Worm (Caenorhabditis elegans) whole organism, late embryonic: ENCODE measurements around the gene srbc-23.

Source experiments
- K02D7.2 ChIP-seq: sonication (generic microtip); optimal IDR thresholded peaks from 2 replicates; lab custom pipeline; 2017; ENCODE audit warnings: mild to moderate bottlenecking, missing genetic modification characterization, missing compliant biosample characterization
- K09A11.1 ChIP-seq: sonication (generic microtip); optimal IDR thresholded peaks from 2 replicates; lab custom pipeline; 2017; ENCODE audit warnings: antibody characterized with exemption, mild to moderate bottlenecking, missing genetic modification characterization, missing compliant biosample characterization; ENCODE audit not compliant: insufficient read depth
- Y22D7AL.16 ChIP-seq: sonication (generic microtip); optimal IDR thresholded peaks from 2 replicates; lab custom pipeline; 2016; ENCODE audit warnings: missing genetic modification characterization, missing compliant biosample characterization
- ahr-1 ChIP-seq: sonication (generic microtip); optimal IDR thresholded peaks from 2 replicates; lab custom pipeline; 2016; ENCODE audit warnings: missing genetic modification characterization, missing compliant biosample characterization
- ceh-14 ChIP-seq: sonication (generic microtip); optimal IDR thresholded peaks from 2 replicates; lab custom pipeline; 2016; ENCODE audit warnings: missing genotype, missing genetic modification characterization, missing compliant biosample characterization
- ceh-19 ChIP-seq: fragments of 200-800 bp; sonication (Bioruptor generic); optimal IDR thresholded peaks from 2 replicates; lab custom pipeline; 2018; ENCODE audit warnings: mild to moderate bottlenecking, missing genetic modification characterization, missing compliant biosample characterization
- ceh-2 ChIP-seq: sonication (generic microtip); optimal IDR thresholded peaks from 2 replicates; lab custom pipeline; 2016; ENCODE audit warnings: missing genotype, missing genetic modification characterization, missing compliant biosample characterization
- ceh-22 ChIP-seq: sonication (generic microtip); optimal IDR thresholded peaks from 2 replicates; lab custom pipeline; 2017; ENCODE audit warnings: missing biosample characterization, missing genetic modification characterization
- ceh-24 ChIP-seq: sonication (generic microtip); optimal IDR thresholded peaks from 2 replicates; lab custom pipeline; 2016; ENCODE audit warnings: mild to moderate bottlenecking, missing genetic modification characterization, missing compliant biosample characterization
- ceh-30 ChIP-seq: fragments of 150-350 bp; optimal IDR thresholded peaks from 2 replicates; lab custom pipeline; 2014; ENCODE audit warnings: missing biosample characterization, missing genetic modification characterization
- ceh-31 ChIP-seq: sonication (generic microtip); optimal IDR thresholded peaks from 2 replicates; lab custom pipeline; 2016; ENCODE audit warnings: missing genetic modification characterization, missing compliant biosample characterization
- ceh-34 ChIP-seq: sonication (generic microtip); optimal IDR thresholded peaks from 2 replicates; lab custom pipeline; 2016; ENCODE audit warnings: mild to moderate bottlenecking, missing genetic modification characterization, missing compliant biosample characterization
- ceh-45 ChIP-seq: fragments of 200-800 bp; sonication (Bioruptor generic); IDR thresholded peaks from 2 replicates; pipeline ENCODE4 v1.3.6; 2022; ENCODE audit warnings: missing genetic modification reagents, missing genetic modification characterization, missing compliant biosample characterization
- ceh-48 ChIP-seq: sonication (generic microtip); optimal IDR thresholded peaks from 2 replicates; lab custom pipeline; 2016; ENCODE audit warnings: missing genetic modification characterization, inconsistent platforms, missing compliant biosample characterization
- ceh-6 ChIP-seq: fragments of 200-800 bp; sonication (Bioruptor generic); optimal IDR thresholded peaks from 2 replicates; lab custom pipeline; 2018; ENCODE audit warnings: mild to moderate bottlenecking, missing genetic modification characterization, missing compliant biosample characterization
- che-1 ChIP-seq: sonication (generic microtip); optimal IDR thresholded peaks from 2 replicates; lab custom pipeline; 2016; ENCODE audit warnings: mild to moderate bottlenecking, missing genetic modification characterization, missing compliant biosample characterization
- dmd-4 ChIP-seq: sonication (generic microtip); optimal IDR thresholded peaks from 2 replicates; lab custom pipeline; 2016; ENCODE audit warnings: borderline replicate concordance, missing genetic modification characterization, missing compliant biosample characterization
- dve-1 ChIP-seq: sonication (generic microtip); optimal IDR thresholded peaks from 2 replicates; lab custom pipeline; 2017; ENCODE audit warnings: antibody characterized with exemption, mild to moderate bottlenecking, missing genetic modification characterization, missing compliant biosample characterization
- elt-2 ChIP-seq: sonication (generic microtip); optimal IDR thresholded peaks from 2 replicates; lab custom pipeline; 2016; ENCODE audit warnings: missing genetic modification reagents, missing genetic modification characterization, missing compliant biosample characterization
- elt-4 ChIP-seq: sonication (generic microtip); optimal IDR thresholded peaks from 2 replicates; lab custom pipeline; 2016; ENCODE audit warnings: missing genetic modification characterization, missing compliant biosample characterization
- ets-4 ChIP-seq: sonication (generic microtip); optimal IDR thresholded peaks from 2 replicates; lab custom pipeline; 2016; ENCODE audit warnings: missing genetic modification characterization, missing compliant biosample characterization
- eyg-1 ChIP-seq: sonication (generic microtip); optimal IDR thresholded peaks from 2 replicates; lab custom pipeline; 2016; ENCODE audit warnings: missing genotype, missing genetic modification characterization, missing compliant biosample characterization
- fax-1 ChIP-seq: sonication (generic microtip); optimal IDR thresholded peaks from 2 replicates; lab custom pipeline; 2016; ENCODE audit warnings: missing genotype, missing genetic modification characterization, missing compliant biosample characterization
- fkh-10 ChIP-seq: fragments of 150-350 bp; optimal IDR thresholded peaks from 2 replicates; lab custom pipeline; 2014; ENCODE audit warnings: missing biosample characterization, missing genetic modification reagents, missing genetic modification characterization
- gmeb-2 ChIP-seq: sonication (generic microtip); optimal IDR thresholded peaks from 2 replicates; lab custom pipeline; 2016; ENCODE audit warnings: missing genetic modification characterization, inconsistent platforms, missing compliant biosample characterization
- hlh-13 ChIP-seq: fragments of 200-800 bp; sonication (Bioruptor generic); optimal IDR thresholded peaks from 2 replicates; lab custom pipeline; 2018; ENCODE audit warnings: mild to moderate bottlenecking, missing genetic modification characterization, missing compliant biosample characterization
- hlh-15 ChIP-seq: sonication (generic microtip); optimal IDR thresholded peaks from 2 replicates; lab custom pipeline; 2016; ENCODE audit warnings: missing genetic modification characterization, missing compliant biosample characterization
- hlh-6 ChIP-seq: sonication (generic microtip); optimal IDR thresholded peaks from 2 replicates; lab custom pipeline; 2016; ENCODE audit warnings: missing genotype, missing genetic modification characterization, missing compliant biosample characterization
- hlh-8 ChIP-seq: sonication (generic microtip); optimal IDR thresholded peaks from 2 replicates; lab custom pipeline; 2016; ENCODE audit warnings: missing genotype, missing genetic modification characterization, missing compliant biosample characterization
- lim-6 ChIP-seq: sonication (generic microtip); optimal IDR thresholded peaks from 2 replicates; lab custom pipeline; 2016; ENCODE audit warnings: missing genetic modification characterization, missing compliant biosample characterization
- lin-11 ChIP-seq: fragments of 200-800 bp; sonication (Bioruptor generic); optimal IDR thresholded peaks from 2 replicates; lab custom pipeline; 2018; ENCODE audit warnings: mild to moderate bottlenecking, missing genetic modification characterization, missing compliant biosample characterization
- mec-3 ChIP-seq: sonication (generic microtip); optimal IDR thresholded peaks from 2 replicates; lab custom pipeline; 2016; ENCODE audit warnings: borderline replicate concordance, missing genetic modification characterization, missing compliant biosample characterization
- nfya-1 ChIP-seq: sonication (generic microtip); optimal IDR thresholded peaks from 2 replicates; lab custom pipeline; 2017; ENCODE audit warnings: missing genetic modification characterization, mild to moderate bottlenecking, missing compliant biosample characterization, antibody characterized with exemption, moderate library complexity
- nhr-232 ChIP-seq: sonication (generic microtip); optimal IDR thresholded peaks from 2 replicates; lab custom pipeline; 2016; ENCODE audit warnings: missing genetic modification characterization, missing compliant biosample characterization
- npax-4 ChIP-seq: sonication (generic microtip); optimal IDR thresholded peaks from 2 replicates; lab custom pipeline; 2016; ENCODE audit warnings: missing genetic modification characterization, missing compliant biosample characterization
- odd-2 ChIP-seq: sonication (generic microtip); optimal IDR thresholded peaks from 2 replicates; lab custom pipeline; 2017; ENCODE audit warnings: antibody characterized with exemption, mild to moderate bottlenecking, missing genetic modification characterization, missing compliant biosample characterization
- pat-9 ChIP-seq: fragments of 200-800 bp; sonication (Bioruptor generic); optimal IDR thresholded peaks from 2 replicates; lab custom pipeline; 2018; ENCODE audit warnings: mild to moderate bottlenecking, missing genetic modification characterization, moderate library complexity, missing compliant biosample characterization
- pax-1 ChIP-seq: fragments of 150-350 bp; optimal IDR thresholded peaks from 2 replicates; lab custom pipeline; 2014; ENCODE audit warnings: missing biosample characterization, missing genetic modification characterization
- pha-2 ChIP-seq: sonication (generic microtip); optimal IDR thresholded peaks from 2 replicates; lab custom pipeline; 2017; ENCODE audit warnings: mild to moderate bottlenecking, missing genetic modification characterization, missing compliant biosample characterization
- pha-4 ChIP-seq: fragments of 150-350 bp; optimal IDR thresholded peaks from 2 replicates; lab custom pipeline; 2018; ENCODE audit warnings: missing biosample characterization, missing genetic modification reagents, missing genetic modification characterization
- pqm-1 ChIP-seq: sonication (generic microtip); optimal IDR thresholded peaks from 2 replicates; lab custom pipeline; 2016; ENCODE audit warnings: missing genetic modification characterization, missing compliant biosample characterization
- pros-1 ChIP-seq: fragments of 150-350 bp; optimal IDR thresholded peaks from 2 replicates; lab custom pipeline; 2014; ENCODE audit warnings: missing biosample characterization, missing genetic modification reagents, missing genetic modification characterization
- ref-2 ChIP-seq: sonication (generic microtip); optimal IDR thresholded peaks from 2 replicates; lab custom pipeline; 2016; ENCODE audit warnings: missing genetic modification characterization, missing compliant biosample characterization
- sdc-2 ChIP-seq: sonication (generic microtip); optimal IDR thresholded peaks from 2 replicates; lab custom pipeline; 2016; ENCODE audit warnings: missing genotype, missing genetic modification characterization, missing compliant biosample characterization
- sox-4 ChIP-seq: sonication (generic microtip); optimal IDR thresholded peaks from 2 replicates; lab custom pipeline; 2017; ENCODE audit warnings: mild to moderate bottlenecking, missing genetic modification characterization, inconsistent platforms, missing compliant biosample characterization
- tbx-2 ChIP-seq: sonication (generic microtip); optimal IDR thresholded peaks from 2 replicates; lab custom pipeline; 2016; ENCODE audit warnings: missing genetic modification characterization, missing compliant biosample characterization
- tbx-7 ChIP-seq: sonication (generic microtip); optimal IDR thresholded peaks from 2 replicates; lab custom pipeline; 2016; ENCODE audit warnings: missing genotype, missing genetic modification characterization, missing compliant biosample characterization
- ttx-3 ChIP-seq: sonication (generic microtip); optimal IDR thresholded peaks from 2 replicates; lab custom pipeline; 2016; ENCODE audit warnings: missing genetic modification reagents, missing genetic modification characterization, missing compliant biosample characterization
- unc-3 ChIP-seq, 2 experiments: fragments of 200-800 bp in 1 of 2; sonication (Bioruptor generic) in 1 of 2; sonication (generic microtip) in 1 of 2; conservative IDR thresholded peaks in 1 of 2; optimal IDR thresholded peaks in 1 of 2; 2 replicates each; pipeline versions ENCODE4 v1.3.6 to Lab custom; 2016 to 2022; ENCODE audit warnings: missing compliant biosample characterization in 2 of 2, missing genetic modification characterization in 2 of 2, missing genetic modification reagents in 1 of 2
- unc-42 ChIP-seq: sonication (generic microtip); optimal IDR thresholded peaks from 2 replicates; lab custom pipeline; 2016; ENCODE audit warnings: missing genotype, missing genetic modification characterization, missing compliant biosample characterization
- unc-86 ChIP-seq: sonication (generic microtip); optimal IDR thresholded peaks from 2 replicates; lab custom pipeline; 2016; ENCODE audit warnings: missing genetic modification characterization, missing compliant biosample characterization
- zip-5 ChIP-seq: sonication (generic microtip); optimal IDR thresholded peaks from 2 replicates; lab custom pipeline; 2016; ENCODE audit warnings: missing genetic modification characterization, missing compliant biosample characterization
- ztf-16 ChIP-seq: sonication (generic microtip); optimal IDR thresholded peaks from 2 replicates; lab custom pipeline; 2017; ENCODE audit warnings: missing genetic modification characterization, missing compliant biosample characterization

srbc-23 gene

DNA sequence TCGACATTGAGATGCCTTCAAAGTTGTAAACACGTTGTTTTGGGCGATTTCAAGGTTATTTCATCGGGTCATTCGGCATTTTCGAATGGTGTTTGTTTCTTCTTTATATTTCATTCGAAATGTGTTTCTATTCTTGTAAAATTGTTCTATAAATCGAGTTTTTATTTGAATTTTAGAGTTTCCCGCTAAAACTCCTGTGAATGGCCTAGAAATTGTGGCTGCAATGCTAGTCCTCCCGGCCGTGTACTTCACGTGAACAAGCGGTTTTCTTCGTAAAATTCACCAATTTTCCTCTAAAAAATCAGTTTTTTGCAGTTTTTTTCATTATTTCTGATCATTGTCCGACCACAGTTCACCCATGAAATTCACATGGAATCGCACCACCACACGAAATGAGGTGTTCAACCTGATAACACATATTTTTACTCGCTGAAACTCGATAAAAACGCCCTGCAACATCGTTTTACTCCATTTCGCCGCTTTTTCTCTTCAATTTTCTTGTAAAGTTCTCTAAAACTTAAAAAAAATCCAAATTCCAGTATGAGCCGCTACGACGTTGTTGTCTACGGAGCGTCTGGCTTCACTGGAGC is 26.3 kb upstream of the srbc-23 start, which contains the start of gene ldp-1:
Gene ldp-1 (plus strand): TSS at position 540 of the 590 bp plus-strand sequence.
- TF ChIP-seq mec-3 (tag; lab: Kevin White, UChicago) (peak; percentile 69), ref-2 (peak; percentile 63), npax-4 (no peak), ceh-19 (GFP tag; lab: Kevin White, UChicago) (no peak), tbx-7 (tag; lab: Kevin White, UChicago) (peak; percentile 76), hlh-6 (tag; lab: Kevin White, UChicago) (no peak), gmeb-2 (tag; lab: Kevin White, UChicago) (no peak), dve-1 (no peak), tbx-2 (peak; percentile 70), fax-1 (tag; lab: Kevin White, UChicago) (peak; percentile 55), zip-5 (tag; lab: Kevin White, UChicago) (peak; percentile 48), hlh-8 (tag; lab: Kevin White, UChicago) (peak; percentile 3), hlh-15 (tag; lab: Kevin White, UChicago) (no peak), elt-2 (tag; lab: Kevin White, UChicago) (no peak), pros-1 (tag; lab: Kevin White, UChicago) (no peak), elt-4 (no peak), ceh-45 (GFP tag; lab: Robert Waterston, UW) (no peak), hlh-13 (GFP tag; lab: Kevin White, UChicago) (no peak), nfya-1 (tag; lab: Kevin White, UChicago) (no peak), che-1 (tag; lab: Kevin White, UChicago) (no peak), ahr-1 (no peak), ceh-30 (tag; lab: Kevin White, UChicago) (no peak), lim-6 (no peak), eyg-1 (tag; lab: Kevin White, UChicago) (no peak), ceh-24 (tag; lab: Kevin White, UChicago) (no peak), fkh-10 (GFP tag; lab: Kevin White, UChicago) (no peak), pax-1 (tag; lab: Kevin White, UChicago) (no peak), Y22D7AL.16 (tag; lab: Kevin White, UChicago) (no peak), ceh-6 (GFP tag; lab: Kevin White, UChicago) (no peak), pha-4 (tag; lab: Kevin White, UChicago) (no peak), K09A11.1 (tag; lab: Kevin White, UChicago) (no peak), unc-86 (tag; lab: Kevin White, UChicago) (no peak), sox-4 (no peak), dmd-4 (no peak), ttx-3 (tag; lab: Kevin White, UChicago) (no peak), ceh-31 (tag; lab: Kevin White, UChicago) (peak; percentile 89), sdc-2 (tag; lab: Kevin White, UChicago) (no peak), odd-2 (tag; lab: Kevin White, UChicago) (no peak), pat-9 (no peak), ceh-34 (peak; percentile 8), ceh-14 (peak; percentile 7), ceh-22 (no peak), unc-42 (peak; percentile 25), ceh-48 (no peak), unc-3 (GFP tag; conservative IDR thresholded peaks at IDR 0.05; lab: Robert Waterston, UW) (no peak), unc-3 (tag; optimal IDR thresholded peaks at IDR 0.05; lab: Kevin White, UChicago) (peak; percentile 19), K02D7.2 (tag; lab: Kevin White, UChicago) (no peak), lin-11 (tag; lab: Kevin White, UChicago) (no peak), ceh-2 (tag; lab: Kevin White, UChicago) (peak; percentile 76), nhr-232 (no peak), ztf-16 (tag; lab: Kevin White, UChicago) (no peak), pha-2 (tag; lab: Kevin White, UChicago) (no peak), pqm-1 (no peak), ets-4 (tag; lab: Kevin White, UChicago) (peak; percentile 71)
